Fruit fly (Drosophila melanogaster) whole organism, embryonic: ENCODE data around the gene CG9920.

Experiments used
- Abd-B ChIP-seq: fragments of 200-800 bp; sonication (Bioruptor generic); optimal IDR thresholded peaks from 2 replicates; lab custom pipeline; 2018; ENCODE audit warnings: missing biosample characterization, mild to moderate bottlenecking, missing genetic modification characterization, moderate library complexity
- CG10366 ChIP-seq: fragments of 200-800 bp; sonication (Bioruptor generic); IDR thresholded peaks from 2 replicates; pipeline ENCODE4 v1.3.6; 2022; ENCODE audit warnings: missing biosample characterization, missing genetic modification characterization
- CG11247 ChIP-seq: fragments of 200-800 bp; sonication (Bioruptor generic); IDR thresholded peaks from 2 replicates; pipeline ENCODE4 v1.3.6; 2022; ENCODE audit warnings: missing biosample characterization, missing genetic modification characterization
- CG11723 ChIP-seq: fragments of 200-800 bp; sonication (Bioruptor generic); optimal IDR thresholded peaks from 2 replicates; lab custom pipeline; 2017; ENCODE audit warnings: missing biosample characterization, mild to moderate bottlenecking, missing genetic modification characterization
- CG12236 ChIP-seq: fragments of 200-800 bp; sonication (Bioruptor generic); optimal IDR thresholded peaks from 2 replicates; lab custom pipeline; 2016; ENCODE audit warnings: missing biosample characterization, missing genetic modification characterization
- CG13287 ChIP-seq: fragments of 200-800 bp; sonication (Bioruptor generic); IDR thresholded peaks from 2 replicates; pipeline ENCODE4 v1.3.6; 2022; ENCODE audit warnings: missing biosample characterization, missing genetic modification characterization; ENCODE audit not compliant: partially characterized antibody
- CG13894 ChIP-seq: fragments of 200-800 bp; sonication (Bioruptor generic); optimal IDR thresholded peaks from 3 replicates; lab custom pipeline; 2018; ENCODE audit warnings: missing biosample characterization, mild to moderate bottlenecking, missing genetic modification characterization, moderate library complexity
- CG14965 ChIP-seq: fragments of 200-800 bp; sonication (Bioruptor generic); optimal IDR thresholded peaks from 2 replicates; lab custom pipeline; 2016; ENCODE audit warnings: missing biosample characterization, missing genetic modification characterization, borderline replicate concordance
- CG17328 ChIP-seq: fragments of 200-800 bp; sonication (Bioruptor generic); IDR thresholded peaks from 2 replicates; pipeline ENCODE4 v1.3.6; 2022; ENCODE audit warnings: missing biosample characterization, missing genetic modification characterization
- CG1792 ChIP-seq: fragments of 200-800 bp; sonication (Bioruptor generic); optimal IDR thresholded peaks from 2 replicates; lab custom pipeline; 2016; ENCODE audit warnings: missing biosample characterization, missing genetic modification characterization
- CG34376 ChIP-seq: fragments of 200-800 bp; sonication (Bioruptor generic); optimal IDR thresholded peaks from 2 replicates; lab custom pipeline; 2018; ENCODE audit warnings: missing biosample characterization, mild to moderate bottlenecking, missing genetic modification characterization
- CG4282 ChIP-seq: fragments of 200-800 bp; sonication (Bioruptor generic); optimal IDR thresholded peaks from 2 replicates; lab custom pipeline; 2016; ENCODE audit warnings: missing biosample characterization, missing genetic modification characterization
- CG5180 ChIP-seq: fragments of 200-800 bp; sonication (Bioruptor generic); optimal IDR thresholded peaks from 3 replicates; lab custom pipeline; 2017; ENCODE audit warnings: missing biosample characterization, missing genetic modification characterization, mild to moderate bottlenecking, moderate library complexity, missing genetic modification reagents
- CG6272 ChIP-seq: fragments of 200-800 bp; sonication (Bioruptor generic); IDR thresholded peaks from 2 replicates; pipeline ENCODE4 v1.3.6; 2022; ENCODE audit warnings: missing biosample characterization, missing genetic modification characterization
- CG7987 ChIP-seq: fragments of 200-800 bp; sonication (Bioruptor generic); optimal IDR thresholded peaks from 2 replicates; lab custom pipeline; 2018; ENCODE audit warnings: missing biosample characterization, mild to moderate bottlenecking, missing genetic modification characterization, moderate library complexity
- Dek ChIP-seq: fragments of 200-800 bp; sonication (Bioruptor generic); optimal IDR thresholded peaks from 3 replicates; lab custom pipeline; 2019; ENCODE audit warnings: missing biosample characterization, mild to moderate bottlenecking, missing genetic modification characterization, moderate library complexity
- Dll ChIP-seq: fragments of 200-800 bp; sonication (Bioruptor generic); IDR thresholded peaks from 4 replicates; pipeline ENCODE4 v1.3.6; 2022; ENCODE audit warnings: missing biosample characterization, missing genetic modification characterization; ENCODE audit not compliant: partially characterized antibody
- HmgD ChIP-seq: fragments of 200-800 bp; sonication (Bioruptor generic); optimal IDR thresholded peaks from 3 replicates; lab custom pipeline; 2016; ENCODE audit warnings: missing biosample characterization, missing genetic modification characterization
- Hr39 ChIP-seq: fragments of >200 bp; optimal IDR thresholded peaks from 2 replicates; lab custom pipeline; 2017
- Lhr ChIP-seq: fragments of 200-800 bp; sonication (Bioruptor generic); optimal IDR thresholded peaks from 3 replicates; lab custom pipeline; 2017; ENCODE audit warnings: mild to moderate bottlenecking, missing biosample characterization, missing genetic modification reagents, missing genetic modification characterization
- Lim3 ChIP-seq: fragments of 200-800 bp; sonication (Bioruptor generic); IDR thresholded peaks from 2 replicates; pipeline ENCODE4 v1.3.6; 2022; ENCODE audit warnings: missing biosample characterization, missing genetic modification characterization
- Nf-YA ChIP-seq: fragments of 200-800 bp; sonication (Bioruptor generic); IDR thresholded peaks from 2 replicates; pipeline ENCODE4 v1.3.6; 2022; ENCODE audit warnings: missing biosample characterization, missing genetic modification characterization
- Nf-YB ChIP-seq: fragments of 200-800 bp; sonication (Bioruptor generic); optimal IDR thresholded peaks from 3 replicates; lab custom pipeline; 2019; ENCODE audit warnings: missing biosample characterization, mild to moderate bottlenecking, missing genetic modification characterization, moderate library complexity
- Nf-YC ChIP-seq: fragments of 200-800 bp; optimal IDR thresholded peaks from 3 replicates; lab custom pipeline; 2019; ENCODE audit warnings: missing biosample characterization, mild to moderate bottlenecking, missing genetic modification characterization, moderate library complexity
- Pdp1 ChIP-seq, 2 experiments: fragments of 200-800 bp; sonication (Bioruptor generic); optimal IDR thresholded peaks; 3 replicates each; lab custom pipeline; 2016; ENCODE audit warnings: missing biosample characterization in 2 of 2, missing genetic modification characterization in 2 of 2, mild to moderate bottlenecking in 1 of 2, moderate library complexity in 1 of 2
- Sox102F ChIP-seq: fragments of 200-800 bp; sonication (Bioruptor generic); optimal IDR thresholded peaks from 2 replicates; lab custom pipeline; 2018; ENCODE audit warnings: missing biosample characterization, mild to moderate bottlenecking, missing genetic modification characterization, moderate library complexity
- Ssrp ChIP-seq: fragments of 200-800 bp; sonication (Bioruptor generic); optimal IDR thresholded peaks from 2 replicates; lab custom pipeline; 2018; ENCODE audit warnings: missing biosample characterization, mild to moderate bottlenecking, missing genetic modification characterization, moderate library complexity
- Stat92E ChIP-seq, 3 experiments: fragments of >200 bp in 2 of 3; fragments of 200-800 bp in 1 of 3; sonication (Bioruptor generic) in 1 of 3; optimal IDR thresholded peaks; 2 replicates each; lab custom pipeline; 2017 to 2019; ENCODE audit warnings: missing biosample characterization in 3 of 3, missing genetic modification characterization in 3 of 3, mild to moderate bottlenecking in 1 of 3, moderate library complexity in 1 of 3
- Usf ChIP-seq: fragments of 200-800 bp; sonication (Bioruptor generic); optimal IDR thresholded peaks from 2 replicates; lab custom pipeline; 2017; ENCODE audit warnings: missing genotype, missing biosample characterization, missing genetic modification characterization
- abd-A ChIP-seq: fragments of 200-800 bp; sonication (Bioruptor generic); optimal IDR thresholded peaks from 3 replicates; lab custom pipeline; 2019; ENCODE audit warnings: missing biosample characterization, mild to moderate bottlenecking, missing genetic modification characterization, moderate library complexity
- cg ChIP-seq: fragments of 200-800 bp; sonication (Bioruptor generic); optimal IDR thresholded peaks from 3 replicates; lab custom pipeline; 2019; ENCODE audit warnings: missing biosample characterization, mild to moderate bottlenecking, missing genetic modification characterization, moderate library complexity
- cwo ChIP-seq: fragments of 200-800 bp; sonication (Bioruptor generic); optimal IDR thresholded peaks from 3 replicates; lab custom pipeline; 2017; ENCODE audit warnings: missing biosample characterization, missing genetic modification characterization, mild to moderate bottlenecking, moderate library complexity, missing genetic modification reagents
- dati ChIP-seq: fragments of 200-800 bp; sonication (Bioruptor generic); IDR thresholded peaks from 2 replicates; pipeline ENCODE4 v1.3.6; 2022; ENCODE audit warnings: missing biosample characterization, missing genetic modification characterization
- ewg ChIP-seq: fragments of 200-800 bp; sonication (Bioruptor generic); optimal IDR thresholded peaks from 3 replicates; lab custom pipeline; 2017; ENCODE audit warnings: mild to moderate bottlenecking, missing biosample characterization, missing genetic modification reagents, missing genetic modification characterization
- exex ChIP-seq: fragments of 200-800 bp; sonication (Bioruptor generic); optimal IDR thresholded peaks from 4 replicates; lab custom pipeline; 2018; ENCODE audit warnings: missing biosample characterization, mild to moderate bottlenecking, missing genetic modification characterization, moderate library complexity
- klu ChIP-seq: fragments of 200-800 bp; sonication (Bioruptor generic); IDR thresholded peaks from 2 replicates; pipeline ENCODE4 v1.3.6; 2022; ENCODE audit warnings: missing biosample characterization, missing genetic modification characterization
- lab ChIP-seq: fragments of 200-800 bp; sonication (Bioruptor generic); optimal IDR thresholded peaks from 3 replicates; lab custom pipeline; 2017; ENCODE audit warnings: missing biosample characterization, missing genetic modification characterization, mild to moderate bottlenecking, moderate library complexity, missing genetic modification reagents
- peb ChIP-seq: fragments of 200-800 bp; sonication (Bioruptor generic); IDR thresholded peaks from 2 replicates; pipeline ENCODE4 v1.3.6; 2022; ENCODE audit warnings: missing biosample characterization, missing genetic modification characterization
- psq ChIP-seq: fragments of 200-800 bp; sonication (Bioruptor generic); optimal IDR thresholded peaks from 2 replicates; lab custom pipeline; 2017; ENCODE audit warnings: missing biosample characterization, missing genetic modification characterization
- ro ChIP-seq: fragments of 200-800 bp; sonication (Bioruptor generic); IDR thresholded peaks from 2 replicates; pipeline ENCODE4 v1.3.6; 2022; ENCODE audit warnings: missing biosample characterization, missing genetic modification characterization
- schlank ChIP-seq: fragments of 200-800 bp; sonication (Bioruptor generic); optimal IDR thresholded peaks from 2 replicates; lab custom pipeline; 2018; ENCODE audit warnings: missing biosample characterization, mild to moderate bottlenecking, missing genetic modification characterization
- sd ChIP-seq: fragments of 200-800 bp; sonication (Bioruptor generic); optimal IDR thresholded peaks from 3 replicates; lab custom pipeline; 2018; ENCODE audit warnings: missing biosample characterization, mild to moderate bottlenecking, missing genetic modification characterization, moderate library complexity
- sens ChIP-seq: fragments of 200-800 bp; sonication (Bioruptor generic); peaks from one replicate; lab custom pipeline; 2016; ENCODE audit warnings: missing biosample characterization, missing genetic modification characterization
- slp2 ChIP-seq: fragments of 200-800 bp; sonication (Bioruptor generic); optimal IDR thresholded peaks from 2 replicates; lab custom pipeline; 2016; ENCODE audit warnings: missing biosample characterization, missing genetic modification characterization
- stwl ChIP-seq: fragments of 200-800 bp; sonication (Bioruptor generic); optimal IDR thresholded peaks from 3 replicates; lab custom pipeline; 2018; ENCODE audit warnings: missing biosample characterization, mild to moderate bottlenecking, missing genetic modification characterization, moderate library complexity
- tin ChIP-seq: fragments of 200-800 bp; sonication (Bioruptor generic); optimal IDR thresholded peaks from 3 replicates; lab custom pipeline; 2016; ENCODE audit warnings: missing biosample characterization, missing genetic modification characterization
- tna ChIP-seq: fragments of 200-800 bp; sonication (Bioruptor generic); IDR thresholded peaks from 2 replicates; pipeline ENCODE4 v1.3.6; 2022; ENCODE audit warnings: missing biosample characterization, missing genetic modification characterization; ENCODE audit not compliant: partially characterized antibody
- tx ChIP-seq: fragments of 200-800 bp; sonication (Bioruptor generic); optimal IDR thresholded peaks from 2 replicates; lab custom pipeline; 2016; ENCODE audit warnings: missing biosample characterization, missing genetic modification characterization
- vvl ChIP-seq: fragments of 200-800 bp; sonication (Bioruptor generic); IDR thresholded peaks from 2 replicates; pipeline ENCODE4 v1.3.6; 2022; ENCODE audit warnings: missing biosample characterization, missing genetic modification characterization
- yki ChIP-seq: fragments of >200 bp; optimal IDR thresholded peaks from 3 replicates; lab custom pipeline; 2018

The CG9920 gene

DNA sequence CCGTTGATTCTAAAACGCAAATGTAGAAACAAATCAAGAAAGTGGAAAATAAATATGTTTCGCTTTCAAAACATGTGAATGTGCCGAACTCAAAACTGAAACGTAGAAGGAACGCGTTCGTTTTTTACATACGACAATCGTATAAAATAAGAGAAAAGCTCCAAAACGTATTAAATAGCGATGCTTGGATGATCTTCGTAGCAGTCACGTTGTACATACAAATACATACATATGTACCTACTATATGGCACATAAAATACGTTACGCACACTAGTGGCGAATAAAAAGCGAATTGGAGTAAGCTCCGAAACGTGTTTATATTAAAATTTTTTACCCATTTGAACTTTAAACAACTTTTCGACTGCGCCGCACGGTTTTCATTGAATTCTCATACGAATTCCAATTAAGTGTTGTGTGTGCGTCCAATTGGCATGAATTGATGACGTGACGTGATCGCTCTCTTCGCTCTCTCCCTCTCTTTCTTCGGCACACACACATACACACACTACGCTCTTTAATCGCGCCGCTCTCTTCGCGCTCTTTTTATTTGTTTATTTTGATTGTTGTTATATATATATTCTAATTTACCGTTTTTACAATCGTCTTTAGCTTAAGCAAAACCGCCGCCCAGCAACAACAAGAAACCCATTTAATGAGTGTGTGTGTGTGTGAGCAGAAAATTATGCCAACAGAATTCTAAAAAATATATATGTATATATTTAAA lies 40.6 kb downstream of the CG9920 start:
- TF ChIP-seq tna (GFP tag; lab: Robert Waterston, UW) (no peak), sens (GFP tag; lab: Kevin White, UChicago) (peak; percentile 7), Hr39 (lab: Kevin White, UChicago) (no peak), CG5180 (GFP tag; lab: Kevin White, UChicago) (no peak), HmgD (GFP tag; lab: Kevin White, UChicago) (no peak), CG6272 (GFP tag; lab: Robert Waterston, UW) (no peak), CG7987 (no peak), ewg (GFP tag; lab: Kevin White, UChicago) (no peak), schlank (tag; lab: Kevin White, UChicago) (no peak), dati (GFP tag; lab: Robert Waterston, UW) (no peak), yki (lab: Kevin White, UChicago) (peak; percentile 72), Sox102F (GFP tag; lab: Kevin White, UChicago) (no peak), vvl (GFP tag; lab: Robert Waterston, UW) (0 out of 2 replicates have a peak, but pooled peaks have one; percentile 24), CG34376 (no peak), Nf-YC (tag; lab: Kevin White, UChicago) (no peak), slp2 (GFP tag; lab: Kevin White, UChicago) (no peak), abd-A (tag; lab: Kevin White, UChicago) (peak; percentile 46), klu (GFP tag; lab: Robert Waterston, UW) (no peak), Dek (tag; lab: Kevin White, UChicago) (no peak), CG13894 (tag; lab: Kevin White, UChicago) (peak; percentile 10), stwl (no peak), Nf-YA (GFP tag; lab: Robert Waterston, UW) (no peak), Usf (GFP tag; lab: Kevin White, UChicago) (no peak), lab (GFP tag; lab: Kevin White, UChicago) (peak; percentile 6), Abd-B (GFP tag; lab: Kevin White, UChicago) (no peak), CG1792 (GFP tag; lab: Kevin White, UChicago) (no peak), Nf-YB (GFP tag; lab: Kevin White, UChicago) (no peak), Lim3 (GFP tag; lab: Robert Waterston, UW) (no peak), ro (GFP tag; lab: Robert Waterston, UW) (no peak), cg (GFP tag; lab: Kevin White, UChicago) (peak; percentile 69), CG11723 (GFP tag; lab: Kevin White, UChicago) (no peak), cwo (no peak), CG11247 (GFP tag; lab: Robert Waterston, UW) (no peak), Dll (no peak), tin (GFP tag; lab: Kevin White, UChicago) (no peak), Pdp1 (GFP tag; optimal IDR thresholded peaks at IDR 0.05; lab: Kevin White, UChicago) (peak in 1 of 2 experiments; percentile 68), peb (GFP tag; lab: Robert Waterston, UW) (no peak), Lhr (GFP tag; lab: Kevin White, UChicago) (no peak), Stat92E (GFP tag; optimal IDR thresholded peaks at IDR 0.05; lab: Kevin White, UChicago) (peak in 1 of 3 experiments; percentile 7), tx (GFP tag; lab: Kevin White, UChicago) (no peak), CG10366 (GFP tag; lab: Robert Waterston, UW) (no peak), CG13287 (GFP tag; lab: Robert Waterston, UW) (no peak), Ssrp (tag; lab: Kevin White, UChicago) (no peak), CG12236 (no peak), exex (peak; percentile 15), CG14965 (GFP tag; lab: Kevin White, UChicago) (no peak), psq (GFP tag; lab: Kevin White, UChicago) (no peak), sd (tag; lab: Kevin White, UChicago) (peak; percentile 76), CG4282 (GFP tag; lab: Kevin White, UChicago) (no peak), CG17328 (peak; percentile 20; the same call in 1 of the 2 replicates)
